Worm (Caenorhabditis elegans): ENCODE data around the gene dhs-6.

dhs-6 gene

ce11 chrII:5661735-5662177, 42.6 kb upstream of the dhs-6 start (continued):
- TF ChIP-seq gei-17 (GFP tag; optimal IDR thresholded peaks at IDR 0.05) (peak; percentile 91), nfya-2 (GFP tag; IDR thresholded peaks at IDR 0.05) (peak; percentile 99), lin-35 (GFP tag; optimal IDR thresholded peaks at IDR 0.05) (peak in 2 of 3 experiments; percentile 57 to 69), pha-4 (tag; optimal IDR thresholded peaks at IDR 0.05) (no peak)

DNA sequence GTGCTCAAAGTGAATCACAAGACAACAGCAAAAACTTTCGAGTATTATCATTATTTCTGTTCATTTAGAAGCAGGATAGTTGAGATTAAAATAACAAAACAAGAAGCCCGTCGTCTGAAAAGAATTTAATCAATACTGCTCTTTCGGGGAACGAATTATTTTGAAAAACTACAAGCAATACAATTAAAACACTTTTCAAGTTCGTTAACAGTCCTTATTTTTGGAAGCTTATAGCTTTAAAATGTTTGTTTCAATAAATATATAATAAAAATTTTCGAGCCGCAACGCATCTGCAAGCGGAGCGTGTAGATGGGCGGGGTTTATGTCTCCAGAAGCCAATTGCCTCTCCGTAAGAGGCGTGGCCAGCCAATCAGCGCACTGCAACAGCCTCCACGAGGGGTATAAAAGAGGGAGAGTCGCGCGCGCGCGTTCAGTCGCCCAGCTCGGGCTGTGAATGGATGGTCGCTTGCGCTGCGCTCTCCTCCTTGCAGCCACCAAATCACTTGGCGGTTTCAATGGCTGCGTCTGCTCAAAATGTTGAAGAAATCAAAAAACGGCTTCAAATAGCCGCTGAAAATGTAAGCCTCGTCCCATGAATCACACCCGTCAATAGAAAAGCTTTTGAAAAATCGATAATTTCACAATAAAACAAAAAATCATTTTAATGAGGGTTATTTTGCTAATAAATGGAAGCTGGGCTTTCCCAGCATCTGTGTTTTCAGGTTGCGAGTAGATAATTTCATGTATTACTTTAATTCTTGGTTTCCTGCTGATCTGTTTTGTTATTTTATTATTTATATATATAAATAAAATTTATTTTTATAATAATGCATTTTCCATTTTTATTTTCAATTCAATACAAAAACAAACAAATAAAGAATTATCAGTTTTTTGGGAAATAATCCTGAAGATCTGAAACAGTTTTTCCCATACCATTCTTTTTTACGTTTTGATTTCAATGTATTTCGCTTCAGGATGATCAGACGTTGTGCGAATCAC, 41.9 kb upstream of the dhs-6 start, which contains the start of the genes ift-43 and mdt-26:
Gene ift-43, minus strand, starts transcription at position 51 of the 999 bp plus-strand sequence.
Gene mdt-26, plus strand, starts transcription at position 446 of the 999 bp plus-strand sequence.
- TF ChIP-seq ceh-58 (GFP tag; IDR thresholded peaks at IDR 0.05) (no peak), snpc-1.1 (tag; optimal IDR thresholded peaks at IDR 0.05; ENCODE audit: insufficient read depth) (no peak), unc-62 (GFP tag; optimal IDR thresholded peaks at IDR 0.05) (no peak), F49E8.2 (tag; optimal IDR thresholded peaks at IDR 0.05; ENCODE audit: insufficient read depth) (no peak), ztf-18 (tag; optimal IDR thresholded peaks at IDR 0.05) (peak; percentile 25), Y53F4B.3 (GFP tag; IDR thresholded peaks at IDR 0.05) (0 out of 2 replicates have a peak, but pooled peaks have one; percentile 37), F57A8.1 (GFP tag; optimal IDR thresholded peaks at IDR 0.05) (peak; percentile 80), snpc-4 (GFP tag; optimal IDR thresholded peaks at IDR 0.05) (peak; percentile 59), snpc-4 (tag; optimal IDR thresholded peaks at IDR 0.05) (peak in 2 of 4 experiments; percentile 31 to 49), D2030.7 (GFP tag; IDR thresholded peaks at IDR 0.05) (peak; percentile 72), Y79H2A.3 (GFP tag; conservative IDR thresholded peaks at IDR 0.05) (peak; percentile 81; the same call in 1 of the 2 replicates), F55B11.4 (tag; optimal IDR thresholded peaks at IDR 0.05; ENCODE audit: borderline replicate concordance, insufficient read depth) (no peak), C06A6.2 (GFP tag; conservative IDR thresholded peaks at IDR 0.05) (peak; percentile 84), mel-28 (tag; optimal IDR thresholded peaks at IDR 0.05; ENCODE audit: borderline replicate concordance) (peak; percentile 11), ccch-3 (GFP tag; optimal IDR thresholded peaks at IDR 0.05) (peak; percentile 32), ztf-26 (tag; optimal IDR thresholded peaks at IDR 0.05) (peak; percentile 87), ceh-27 (GFP tag; optimal IDR thresholded peaks at IDR 0.05) (peak; percentile 84), ZK185.1 (tag; optimal IDR thresholded peaks at IDR 0.05; ENCODE audit: poor library complexity, severe bottlenecking) (peak; percentile 57), nhr-90 (tag; optimal IDR thresholded peaks at IDR 0.05) (peak; percentile 6), nhr-120 (GFP tag; IDR thresholded peaks at IDR 0.05) (no peak), egrh-3 (GFP tag; IDR thresholded peaks at IDR 0.05) (peak; percentile 95), ets-4 (GFP tag; optimal IDR thresholded peaks at IDR 0.05) (peak; percentile 49), ztf-22 (GFP tag; optimal IDR thresholded peaks at IDR 0.05) (no peak), mxl-1 (tag; optimal IDR thresholded peaks at IDR 0.05) (no peak), B0035.1 (tag; optimal IDR thresholded peaks at IDR 0.05) (no peak), rcor-1 (GFP tag; IDR thresholded peaks at IDR 0.05) (no peak; the same call in 1 of the 2 replicates), sdz-38 (tag; optimal IDR thresholded peaks at IDR 0.05) (peak; percentile 16), egl-18 (GFP tag; IDR thresholded peaks at IDR 0.05) (peak; percentile 86; the same call in 1 of the 2 replicates), B0261.1 (tag; optimal IDR thresholded peaks at IDR 0.05) (no peak), sptf-2 (GFP tag; optimal IDR thresholded peaks at IDR 0.05) (peak; percentile 98), nfya-1 (tag; optimal IDR thresholded peaks at IDR 0.05; ENCODE audit: borderline replicate concordance, insufficient read depth) (no peak), fkh-3 (tag; optimal IDR thresholded peaks at IDR 0.05) (no peak), ama-1 (optimal IDR thresholded peaks at IDR 0.05) (peak; percentile 99), ama-1 (GFP tag; optimal IDR thresholded peaks at IDR 0.05) (peak in 1 of 2 experiments; percentile 61), F37B4.10 (GFP tag; IDR thresholded peaks at IDR 0.05) (no peak), B0019.2 (GFP tag; conservative IDR thresholded peaks at IDR 0.05) (no peak), attf-6 (GFP tag; IDR thresholded peaks at IDR 0.05) (no peak), egl-44 (GFP tag; IDR thresholded peaks at IDR 0.05) (peak; percentile 81), hlh-12 (tag; optimal IDR thresholded peaks at IDR 0.05) (no peak), dox-1 (GFP tag; IDR thresholded peaks at IDR 0.05) (peak; percentile 87), gei-17 (GFP tag; optimal IDR thresholded peaks at IDR 0.05) (peak; percentile 56)
